Worm (Caenorhabditis elegans): ENCODE measurements around the gene tag-293.

DNA sequence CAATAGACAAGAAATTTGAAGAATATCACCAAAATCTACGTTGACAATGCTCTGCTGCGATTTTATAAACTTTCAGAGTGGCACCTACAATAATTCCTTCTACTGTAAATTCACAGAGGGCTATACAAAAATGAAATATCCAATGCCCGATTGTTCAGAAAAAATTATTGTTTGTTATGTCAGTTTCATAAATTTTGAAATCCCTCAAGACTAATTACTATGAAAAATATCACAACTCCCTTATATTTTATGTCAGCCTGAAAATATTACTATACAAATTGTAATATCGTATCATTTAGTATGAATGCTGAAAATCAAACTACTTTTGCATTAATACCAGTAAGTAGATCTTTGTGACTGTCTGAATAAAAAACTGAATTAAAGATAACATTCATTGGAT is 45.2 kb upstream of the tag-293 start, which contains the start of gene srx-60:
- TF ChIP-seq lin-11 (tag; optimal IDR thresholded peaks at IDR 0.05): no peak
- no peak for TF ChIP-seq ama-1 (optimal IDR thresholded peaks at IDR 0.05)
- TF ChIP-seq sox-4 (tag; optimal IDR thresholded peaks at IDR 0.05): no peak
- no peak for TF ChIP-seq F13H6.1 (tag; optimal IDR thresholded peaks at IDR 0.05)
- no peak for TF ChIP-seq unc-55 (GFP tag; optimal IDR thresholded peaks at IDR 0.05)
- TF ChIP-seq pqm-1 (tag; optimal IDR thresholded peaks at IDR 0.05): no peak
- no peak for TF ChIP-seq pha-4 (tag; optimal IDR thresholded peaks at IDR 0.05)
- no peak for TF ChIP-seq mec-3 (tag; optimal IDR thresholded peaks at IDR 0.05; ENCODE audit: borderline replicate concordance)
- no peak for TF ChIP-seq K09A11.1 (tag; optimal IDR thresholded peaks at IDR 0.05; ENCODE audit: insufficient read depth)
- no peak for TF ChIP-seq elt-2 (tag; optimal IDR thresholded peaks at IDR 0.05)
- TF ChIP-seq pha-2 (tag; optimal IDR thresholded peaks at IDR 0.05): no peak
- no peak for TF ChIP-seq dmd-4 (tag; optimal IDR thresholded peaks at IDR 0.05; ENCODE audit: borderline replicate concordance)
- TF ChIP-seq sdc-2 (tag; optimal IDR thresholded peaks at IDR 0.05): no peak
- TF ChIP-seq K02D7.2 (tag; optimal IDR thresholded peaks at IDR 0.05): no peak
